Fruit fly (Drosophila melanogaster) whole organism, wandering third instar larva: ENCODE measurements around the gene CG45079.

Experiments used
- CG32264 ChIP-seq: fragments of 200-800 bp; sonication (Bioruptor generic); optimal IDR thresholded peaks from 2 replicates; lab custom pipeline; 2016; ENCODE audit warnings: missing biosample characterization, missing genetic modification characterization
- psq ChIP-seq: fragments of 200-800 bp; sonication (Bioruptor generic); optimal IDR thresholded peaks from 3 replicates; lab custom pipeline; 2017; ENCODE audit warnings: missing biosample characterization, mild to moderate bottlenecking, missing genetic modification characterization, moderate library complexity

DNA sequence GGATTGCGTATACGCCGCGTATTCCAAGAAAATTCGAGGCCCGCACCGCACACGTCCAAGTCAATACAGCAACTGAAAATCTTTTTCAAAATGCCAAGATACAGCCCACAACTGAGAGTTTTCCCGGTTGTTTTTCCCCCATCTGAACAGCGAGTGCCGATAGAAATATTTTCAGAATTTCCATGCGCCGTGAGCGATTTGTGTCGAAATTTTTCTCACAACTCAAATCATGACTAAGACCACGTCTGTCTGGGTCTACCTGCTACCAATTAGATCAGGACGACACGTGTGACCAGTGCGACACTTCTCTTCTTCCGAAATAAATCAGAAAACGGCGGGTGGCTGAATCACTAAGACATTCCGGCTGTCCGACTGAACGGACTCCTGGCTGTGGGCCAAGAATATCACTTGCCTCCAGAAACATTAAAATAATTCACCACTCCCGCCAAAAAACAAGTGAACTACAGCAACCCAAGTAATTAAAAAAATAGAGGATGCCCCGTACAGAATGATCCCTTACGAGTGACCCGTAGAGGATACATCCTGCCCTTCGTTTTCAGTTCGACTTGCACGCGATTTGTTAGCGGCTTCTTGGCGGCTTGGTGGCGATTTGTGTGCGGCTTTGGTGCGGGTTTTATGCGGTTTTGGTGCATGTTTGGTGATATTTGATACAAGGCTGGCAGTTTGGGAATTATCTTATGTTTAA, 1.2 kb downstream of the CG45079 start, which contains the start of gene cher:
- TF ChIP-seq psq (GFP tag; lab: Kevin White, UChicago), result no peak
- TF ChIP-seq CG32264 (GFP tag; lab: Kevin White, UChicago), result no peak
